Fruit fly (Drosophila melanogaster): Measurements from ENCODE around the gene Rpt3.

Gene Rpt3

DNA sequence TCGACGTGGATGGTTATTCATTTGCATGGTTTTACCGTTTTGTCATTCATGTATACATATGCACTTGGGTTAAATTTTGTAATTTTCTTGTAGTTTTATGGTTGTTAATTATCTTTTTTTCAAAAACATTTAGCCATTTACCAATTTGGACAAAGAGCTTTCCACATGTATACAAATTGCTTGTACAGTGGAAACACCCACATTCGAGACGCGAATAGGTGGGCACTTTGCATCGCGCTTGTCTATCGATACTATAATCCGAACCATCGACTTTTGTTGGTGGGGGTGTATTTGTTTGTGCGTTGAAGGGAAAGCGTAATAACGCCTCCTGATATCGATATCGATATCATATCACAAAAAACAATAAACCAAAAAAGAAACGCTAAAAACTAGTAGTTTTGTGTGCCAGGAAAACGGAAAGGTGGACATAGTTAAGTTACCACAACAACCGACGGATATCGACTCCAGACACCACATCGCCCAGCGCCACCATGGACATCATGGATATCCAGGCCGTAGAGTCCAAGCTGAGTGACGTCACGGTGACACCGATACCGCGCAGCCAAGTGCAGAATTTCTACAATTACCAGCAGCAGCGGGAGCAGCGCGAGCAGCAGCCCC lies 12.8 kb downstream of the Rpt3 start, which contains the start of gene CDK2AP1 (continued):
- TF ChIP-seq pros (GFP tag; optimal IDR thresholded peaks at IDR 0.05) (no peak), Adf1 (GFP tag; IDR thresholded peaks at IDR 0.05) (no peak), sisA (GFP tag; IDR thresholded peaks at IDR 0.05) (no peak), sima (GFP tag; optimal IDR thresholded peaks at IDR 0.05) (no peak), hb (GFP tag; IDR thresholded peaks at IDR 0.05; ENCODE audit: partially characterized antibody) (peak; percentile 84), CG18764 (GFP tag; optimal IDR thresholded peaks at IDR 0.05) (no peak), Opbp (GFP tag; IDR thresholded peaks at IDR 0.05; ENCODE audit: partially characterized antibody) (peak; percentile 74), phol (tag; optimal IDR thresholded peaks at IDR 0.05) (peak; percentile 37), D19B (GFP tag; optimal IDR thresholded peaks at IDR 0.05) (no peak), dimm (GFP tag; IDR thresholded peaks at IDR 0.05) (no peak), lmd (GFP tag; IDR thresholded peaks at IDR 0.05) (no peak), H15 (GFP tag; IDR thresholded peaks at IDR 0.05) (no peak), CG6654 (GFP tag; optimal IDR thresholded peaks at IDR 0.05) (no peak), h (optimal IDR thresholded peaks at IDR 0.05) (no peak), Doc3 (GFP tag; IDR thresholded peaks at IDR 0.05; ENCODE audit: partially characterized antibody) (no peak; the same call in 2 of the 3 replicates), pan (optimal IDR thresholded peaks at IDR 0.05) (no peak), pan (GFP tag; optimal IDR thresholded peaks at IDR 0.05 in 1 of 2, IDR thresholded peaks at IDR 0.05 in 1 of 2) (no peak), zfh2 (GFP tag; optimal IDR thresholded peaks at IDR 0.05) (peak; percentile 40), CG7271 (tag; optimal IDR thresholded peaks at IDR 0.05) (no peak), CG4328 (GFP tag; optimal IDR thresholded peaks at IDR 0.05) (no peak), ci (GFP tag; IDR thresholded peaks at IDR 0.05) (no peak), Antp (GFP tag; optimal IDR thresholded peaks at IDR 0.05) (peak; percentile 36), CG2889 (GFP tag; IDR thresholded peaks at IDR 0.05) (no peak), HLH4C (GFP tag; IDR thresholded peaks at IDR 0.05; ENCODE audit: partially characterized antibody) (peak; percentile 87), CG11085 (GFP tag; IDR thresholded peaks at IDR 0.05) (no peak), pho (GFP tag; optimal IDR thresholded peaks at IDR 0.05) (peak; percentile 12), CG1024 (GFP tag; IDR thresholded peaks at IDR 0.05) (peak; percentile 78), CG13296 (GFP tag; optimal IDR thresholded peaks at IDR 0.05) (no peak), cato (GFP tag; optimal IDR thresholded peaks at IDR 0.05; ENCODE audit: borderline replicate concordance) (no peak), Med (GFP tag) (peak; percentile 79), en (GFP tag; optimal IDR thresholded peaks at IDR 0.05) (no peak), CG6813 (GFP tag; optimal IDR thresholded peaks at IDR 0.05) (no peak), wor (GFP tag; IDR thresholded peaks at IDR 0.05) (no peak), pfk (GFP tag; optimal IDR thresholded peaks at IDR 0.05) (no peak), CG2875 (GFP tag; optimal IDR thresholded peaks at IDR 0.05) (no peak), CG32772 (GFP tag; IDR thresholded peaks at IDR 0.05) (no peak), Stat92E (GFP tag; optimal IDR thresholded peaks at IDR 0.05) (no peak), Ravus (GFP tag; IDR thresholded peaks at IDR 0.05) (no peak), CG17359 (tag; optimal IDR thresholded peaks at IDR 0.05) (no peak), Gug (GFP tag; IDR thresholded peaks at IDR 0.05) (no peak), CG18599 (GFP tag; optimal IDR thresholded peaks at IDR 0.05) (no peak), CG14965 (GFP tag; optimal IDR thresholded peaks at IDR 0.05; ENCODE audit: borderline replicate concordance) (no peak), Bgb (GFP tag; IDR thresholded peaks at IDR 0.05; ENCODE audit: partially characterized antibody) (peak; percentile 70), NC2β (GFP tag; optimal IDR thresholded peaks at IDR 0.05) (peak; percentile 18), sens (GFP tag) (peak; percentile 91), CG4360 (GFP tag; IDR thresholded peaks at IDR 0.05) (no peak), CG11456 (GFP tag; IDR thresholded peaks at IDR 0.05) (no peak), Nf-YA (GFP tag; IDR thresholded peaks at IDR 0.05) (no peak), Dip3 (GFP tag; optimal IDR thresholded peaks at IDR 0.05) (no peak), Oli (tag; optimal IDR thresholded peaks at IDR 0.05) (no peak), tup (GFP tag; optimal IDR thresholded peaks at IDR 0.05) (no peak)
